Fruit fly (Drosophila melanogaster) whole organism, embryonic: Measurements from ENCODE around the gene ND-SGDH.
A peak's percentile ranks its signal among the peaks of the same experiment; 100 is the strongest.

Experiments used
- ATbp ChIP-seq: fragments of 200-800 bp; sonication (Bioruptor generic); optimal IDR thresholded peaks from 2 replicates; lab custom pipeline; 2017; ENCODE audit warnings: missing biosample characterization, mild to moderate bottlenecking, missing genetic modification characterization, missing genetic modification reagents
- Bdp1 ChIP-seq: fragments of 200-800 bp; sonication (Bioruptor generic); optimal IDR thresholded peaks from 3 replicates; lab custom pipeline; 2016; ENCODE audit warnings: missing biosample characterization, missing genetic modification characterization
- CG10431 ChIP-seq: fragments of 200-800 bp; sonication (Bioruptor generic); optimal IDR thresholded peaks from 3 replicates; lab custom pipeline; 2018; ENCODE audit warnings: missing biosample characterization, mild to moderate bottlenecking, missing genetic modification characterization
- CG12104 ChIP-seq: fragments of 200-800 bp; sonication (Bioruptor generic); optimal IDR thresholded peaks from 3 replicates; lab custom pipeline; 2016; ENCODE audit warnings: missing biosample characterization, missing genetic modification characterization
- CG12155 ChIP-seq: fragments of 200-800 bp; sonication (Bioruptor generic); optimal IDR thresholded peaks from 3 replicates; lab custom pipeline; 2016; ENCODE audit warnings: missing biosample characterization, missing genetic modification characterization
- CG12391 ChIP-seq: fragments of 200-800 bp; sonication (Bioruptor generic); optimal IDR thresholded peaks from 3 replicates; lab custom pipeline; 2018; ENCODE audit warnings: missing biosample characterization, mild to moderate bottlenecking, missing genetic modification characterization, moderate library complexity
- CG1529 ChIP-seq: fragments of 200-800 bp; sonication (Bioruptor generic); optimal IDR thresholded peaks from 3 replicates; lab custom pipeline; 2018; ENCODE audit warnings: missing biosample characterization, missing genetic modification characterization
- CG16779 ChIP-seq: fragments of 200-800 bp; sonication (Bioruptor generic); IDR thresholded peaks from 2 replicates; pipeline ENCODE4 v1.3.6; 2022; ENCODE audit warnings: missing biosample characterization, missing genetic modification characterization
- CG18476 ChIP-seq: fragments of 200-800 bp; sonication (Bioruptor generic); optimal IDR thresholded peaks from 2 replicates; lab custom pipeline; 2016; ENCODE audit warnings: missing biosample characterization, mild to moderate bottlenecking, missing genetic modification characterization
- CG2875 ChIP-seq: fragments of 200-800 bp; sonication (Bioruptor generic); optimal IDR thresholded peaks from 2 replicates; lab custom pipeline; 2017; ENCODE audit warnings: missing biosample characterization, mild to moderate bottlenecking, missing genetic modification characterization, missing genetic modification reagents
- CG3163 ChIP-seq: fragments of 200-800 bp; sonication (Bioruptor generic); optimal IDR thresholded peaks from 3 replicates; lab custom pipeline; 2016; ENCODE audit warnings: missing biosample characterization, missing genetic modification characterization
- CG32532 ChIP-seq: fragments of 200-800 bp; sonication (Bioruptor generic); IDR thresholded peaks from 2 replicates; pipeline ENCODE4 v1.3.6; 2022; ENCODE audit warnings: missing biosample characterization, missing genetic modification characterization
- CG34224 ChIP-seq: fragments of 200-800 bp; sonication (Bioruptor generic); IDR thresholded peaks from 3 replicates; pipeline ENCODE4 v1.3.6; 2022; ENCODE audit warnings: missing biosample characterization, missing genetic modification characterization; ENCODE audit not compliant: partially characterized antibody
- CG3995 ChIP-seq: fragments of 200-800 bp; sonication (Bioruptor generic); optimal IDR thresholded peaks from 3 replicates; lab custom pipeline; 2016; ENCODE audit warnings: missing biosample characterization, missing genetic modification characterization
- CG4282 ChIP-seq: fragments of 200-800 bp; sonication (Bioruptor generic); optimal IDR thresholded peaks from 2 replicates; lab custom pipeline; 2016; ENCODE audit warnings: missing biosample characterization, missing genetic modification characterization
- CG4617 ChIP-seq: fragments of 200-800 bp; sonication (Bioruptor generic); optimal IDR thresholded peaks from 3 replicates; lab custom pipeline; 2016; ENCODE audit warnings: missing biosample characterization, missing genetic modification characterization, borderline replicate concordance
- CG5953 ChIP-seq: fragments of 200-800 bp; sonication (Bioruptor generic); IDR thresholded peaks from 2 replicates; pipeline ENCODE4 v1.3.6; 2022; ENCODE audit warnings: missing biosample characterization, missing genetic modification characterization
- CG6175 ChIP-seq: fragments of 200-800 bp; sonication (Bioruptor generic); IDR thresholded peaks from 3 replicates; pipeline ENCODE4 v1.3.6; 2022; ENCODE audit warnings: missing biosample characterization, missing genetic modification characterization
- CG7928 ChIP-seq: fragments of 200-800 bp; sonication (Bioruptor generic); optimal IDR thresholded peaks from 2 replicates; lab custom pipeline; 2017; ENCODE audit warnings: missing biosample characterization, mild to moderate bottlenecking, missing genetic modification characterization
- CG7963 ChIP-seq: fragments of 200-800 bp; sonication (Bioruptor generic); IDR thresholded peaks from 3 replicates; pipeline ENCODE4 v1.3.6; 2022; ENCODE audit warnings: missing biosample characterization, missing genetic modification characterization; ENCODE audit not compliant: partially characterized antibody
- CG8290 ChIP-seq, 3 experiments: fragments of 200-800 bp; sonication (Bioruptor generic); optimal IDR thresholded peaks; 2 replicates each; lab custom pipeline; 2016 to 2019; ENCODE audit warnings: missing biosample characterization in 3 of 3, missing genetic modification characterization in 3 of 3, mild to moderate bottlenecking in 2 of 3, moderate library complexity in 1 of 3
- CG8359 ChIP-seq: fragments of 200-800 bp; sonication (Bioruptor generic); optimal IDR thresholded peaks from 2 replicates; lab custom pipeline; 2017; ENCODE audit warnings: missing biosample characterization, mild to moderate bottlenecking, missing genetic modification characterization, borderline replicate concordance
- CG8388 ChIP-seq: fragments of 200-800 bp; sonication (Bioruptor generic); optimal IDR thresholded peaks from 2 replicates; lab custom pipeline; 2019; ENCODE audit warnings: missing biosample characterization, mild to moderate bottlenecking, missing genetic modification characterization, moderate library complexity
- CHES-1-like ChIP-seq: fragments of 200-800 bp; sonication (Bioruptor generic); optimal IDR thresholded peaks from 2 replicates; lab custom pipeline; 2016; ENCODE audit warnings: missing biosample characterization, missing genetic modification characterization
- Doc3 ChIP-seq: fragments of 200-800 bp; sonication (Bioruptor generic); IDR thresholded peaks from 3 replicates; pipeline ENCODE4 v1.3.6; 2022; ENCODE audit warnings: missing biosample characterization, missing genetic modification characterization; ENCODE audit not compliant: partially characterized antibody
- Dp ChIP-seq: fragments of 200-800 bp; sonication (Bioruptor generic); optimal IDR thresholded peaks from 2 replicates; lab custom pipeline; 2018; ENCODE audit warnings: missing biosample characterization, mild to moderate bottlenecking, missing genetic modification characterization, moderate library complexity
- E2f1 ChIP-seq: fragments of 200-800 bp; sonication (Bioruptor generic); IDR thresholded peaks from 2 replicates; pipeline ENCODE4 v1.3.6; 2022; ENCODE audit warnings: missing biosample characterization, missing genetic modification characterization
- H15 ChIP-seq: fragments of 200-800 bp; sonication (Bioruptor generic); IDR thresholded peaks from 3 replicates; pipeline ENCODE4 v1.3.6; 2022; ENCODE audit warnings: missing biosample characterization, missing genetic modification characterization
- HLHmδ ChIP-seq: fragments of 200-800 bp; sonication (Bioruptor generic); optimal IDR thresholded peaks from 2 replicates; lab custom pipeline; 2018; ENCODE audit warnings: missing biosample characterization, mild to moderate bottlenecking, missing genetic modification characterization, moderate library complexity
- Meics ChIP-seq: fragments of 200-800 bp; sonication (Bioruptor generic); optimal IDR thresholded peaks from 2 replicates; lab custom pipeline; 2017; ENCODE audit warnings: missing biosample characterization, mild to moderate bottlenecking, missing genetic modification characterization
- Oaz ChIP-seq: fragments of 200-800 bp; sonication (Bioruptor generic); IDR thresholded peaks from 2 replicates; pipeline ENCODE4 v1.3.6; 2022; ENCODE audit warnings: missing biosample characterization, missing genetic modification characterization
- Sox100B ChIP-seq: fragments of 200-800 bp; sonication (Bioruptor generic); optimal IDR thresholded peaks from 3 replicates; lab custom pipeline; 2018; ENCODE audit warnings: missing biosample characterization, mild to moderate bottlenecking, missing genetic modification characterization
- TFAM ChIP-seq: fragments of 200-800 bp; sonication (Bioruptor generic); optimal IDR thresholded peaks from 2 replicates; lab custom pipeline; 2017; ENCODE audit warnings: missing biosample characterization, missing genetic modification characterization, inconsistent platforms
- Trl ChIP-seq, 3 experiments: fragments of >200 bp in 2 of 3; fragments of 200-800 bp in 1 of 3; sonication (Bioruptor generic) in 1 of 3; optimal IDR thresholded peaks; 2 replicates in 1 of 3; 3 replicates in 2 of 3; lab custom pipeline; 2016 to 2017; ENCODE audit warnings: missing biosample characterization in 1 of 3, missing genetic modification characterization in 1 of 3
- ab ChIP-seq: fragments of 200-800 bp; sonication (Bioruptor generic); optimal IDR thresholded peaks from 2 replicates; lab custom pipeline; 2016; ENCODE audit warnings: missing biosample characterization, missing genetic modification characterization
- ac ChIP-seq: fragments of 200-800 bp; sonication (Bioruptor generic); optimal IDR thresholded peaks from 3 replicates; lab custom pipeline; 2017; ENCODE audit warnings: missing biosample characterization, mild to moderate bottlenecking, missing genetic modification characterization
- bigmax ChIP-seq: fragments of 200-800 bp; sonication (Bioruptor generic); optimal IDR thresholded peaks from 2 replicates; lab custom pipeline; 2018; ENCODE audit warnings: missing biosample characterization, mild to moderate bottlenecking, missing genetic modification characterization
- dimm ChIP-seq: fragments of 200-800 bp; sonication (Bioruptor generic); IDR thresholded peaks from 2 replicates; pipeline ENCODE4 v1.3.6; 2022; ENCODE audit warnings: missing biosample characterization, missing genetic modification characterization
- disco-r ChIP-seq: fragments of 200-800 bp; sonication (Bioruptor generic); optimal IDR thresholded peaks from 2 replicates; lab custom pipeline; 2016; ENCODE audit warnings: missing biosample characterization, missing genetic modification characterization
- esg ChIP-seq: fragments of 200-800 bp; sonication (Bioruptor generic); conservative IDR thresholded peaks from 2 replicates; pipeline ENCODE4 v1.3.6; 2022; ENCODE audit warnings: missing biosample characterization, missing genetic modification characterization
- fu2 ChIP-seq: fragments of 200-800 bp; sonication (Bioruptor generic); optimal IDR thresholded peaks from 2 replicates; lab custom pipeline; 2016; ENCODE audit warnings: missing biosample characterization, missing genetic modification characterization
- luna ChIP-seq: fragments of 200-800 bp; sonication (Bioruptor generic); optimal IDR thresholded peaks from 2 replicates; lab custom pipeline; 2016; ENCODE audit warnings: missing biosample characterization, missing genetic modification characterization
- nerfin-1 ChIP-seq: fragments of 200-800 bp; sonication (Bioruptor generic); optimal IDR thresholded peaks from 3 replicates; lab custom pipeline; 2019; ENCODE audit warnings: missing biosample characterization, mild to moderate bottlenecking, missing genetic modification characterization, moderate library complexity
- row ChIP-seq: fragments of 200-800 bp; sonication (Bioruptor generic); IDR thresholded peaks from 3 replicates; pipeline ENCODE4 v1.3.6; 2022; ENCODE audit warnings: missing biosample characterization, missing genetic modification characterization
- sc ChIP-seq, 3 experiments: fragments of >200 bp in 2 of 3; fragments of 200-800 bp in 1 of 3; sonication (Bioruptor generic) in 1 of 3; optimal IDR thresholded peaks; 2 replicates in 2 of 3; 3 replicates in 1 of 3; lab custom pipeline; 2017; ENCODE audit warnings: mild to moderate bottlenecking in 1 of 3, missing biosample characterization in 1 of 3, missing genetic modification characterization in 1 of 3, missing genetic modification reagents in 1 of 3
- sim ChIP-seq: fragments of 200-800 bp; sonication (Bioruptor generic); IDR thresholded peaks from 2 replicates; pipeline ENCODE4 v1.3.6; 2022; ENCODE audit warnings: missing biosample characterization, missing genetic modification characterization
- slou ChIP-seq: fragments of 200-800 bp; sonication (Bioruptor generic); optimal IDR thresholded peaks from 3 replicates; lab custom pipeline; 2016; ENCODE audit warnings: missing biosample characterization, missing genetic modification characterization
- stc ChIP-seq: fragments of 200-800 bp; sonication (Bioruptor generic); IDR thresholded peaks from 2 replicates; pipeline ENCODE4 v1.3.6; 2022; ENCODE audit warnings: missing biosample characterization, missing genetic modification characterization
- wor ChIP-seq: fragments of 200-800 bp; sonication (Bioruptor generic); IDR thresholded peaks from 2 replicates; pipeline ENCODE4 v1.3.6; 2022; ENCODE audit warnings: missing biosample characterization, missing genetic modification characterization

The ND-SGDH gene

dm6 chr3L:12124975-12125374 is 13.4 kb downstream of the ND-SGDH start, which contains the start of gene yps (continued):
- TF ChIP-seq CG4282 (GFP tag; lab: Kevin White, UChicago), result peak; percentile 90
- peak; percentile 95 for TF ChIP-seq CG2875 (GFP tag; lab: Kevin White, UChicago)
- TF ChIP-seq ac, result peak; percentile 89
- TF ChIP-seq HLHmδ (GFP tag; lab: Kevin White, UChicago), result peak; percentile 100
- peak; percentile 89 for TF ChIP-seq nerfin-1 (tag; lab: Kevin White, UChicago)
- TF ChIP-seq Meics (GFP tag; lab: Kevin White, UChicago), result peak; percentile 98
- TF ChIP-seq CG8359 (GFP tag; lab: Kevin White, UChicago), result peak; percentile 83
- TF ChIP-seq TFAM (GFP tag; lab: Kevin White, UChicago), result peak; percentile 87
- peak; percentile 75 for TF ChIP-seq CG18476 (GFP tag; lab: Kevin White, UChicago)
- TF ChIP-seq CHES-1-like (GFP tag; lab: Kevin White, UChicago), result peak; percentile 96
- TF ChIP-seq luna, result peak; percentile 88
- peak; percentile 94 for TF ChIP-seq CG12391
- TF ChIP-seq CG32532 (GFP tag; lab: Robert Waterston, UW), result peak; percentile 93
- peak; percentile 83 for TF ChIP-seq fu2
- TF ChIP-seq CG1529 (GFP tag; lab: Kevin White, UChicago), result peak; percentile 87
- TF ChIP-seq Bdp1 (GFP tag; lab: Kevin White, UChicago), result peak; percentile 88
- peak; percentile 89 for TF ChIP-seq H15 (GFP tag; lab: Robert Waterston, UW)
- TF ChIP-seq CG12155 (GFP tag; lab: Kevin White, UChicago), result peak; percentile 88
- TF ChIP-seq wor (GFP tag; lab: Robert Waterston, UW), result peak; percentile 56
- no peak for TF ChIP-seq Trl (optimal IDR thresholded peaks at IDR 0.05; lab: Kevin White, UChicago)
- peak; percentile 96 for TF ChIP-seq Trl (GFP tag; optimal IDR thresholded peaks at IDR 0.05; lab: Kevin White, UChicago)
- TF ChIP-seq CG16779 (GFP tag; lab: Robert Waterston, UW), result peak; percentile 85
- TF ChIP-seq stc (GFP tag; lab: Robert Waterston, UW), result peak; percentile 94
- peak; percentile 88 for TF ChIP-seq CG5953 (GFP tag; lab: Robert Waterston, UW)
- peak; percentile 90 for TF ChIP-seq sim (GFP tag; lab: Robert Waterston, UW)
- peak; percentile 75 for TF ChIP-seq CG4617 (GFP tag; lab: Kevin White, UChicago)
- TF ChIP-seq CG8290 (GFP tag; optimal IDR thresholded peaks at IDR 0.05; lab: Kevin White, UChicago), result peak; percentile 91
- peak; percentile 88 to 99 for TF ChIP-seq CG8290 (tag; optimal IDR thresholded peaks at IDR 0.05; lab: Kevin White, UChicago)
- TF ChIP-seq sc (optimal IDR thresholded peaks at IDR 0.05; lab: Kevin White, UChicago), result no peak
- TF ChIP-seq sc (GFP tag; optimal IDR thresholded peaks at IDR 0.05; lab: Kevin White, UChicago), result peak; percentile 90
- no peak; the same call in 1 of the 2 replicates for TF ChIP-seq dimm (GFP tag; lab: Robert Waterston, UW)
- no peak for TF ChIP-seq ab
- TF ChIP-seq Doc3 (GFP tag; lab: Robert Waterston, UW), result peak; percentile 59; the same call in 1 of the 3 replicates
- peak; percentile 97 for TF ChIP-seq CG10431 (GFP tag; lab: Kevin White, UChicago)
- peak; percentile 87 for TF ChIP-seq CG6175
- peak; percentile 95 for TF ChIP-seq disco-r (GFP tag; lab: Kevin White, UChicago)
- TF ChIP-seq slou (GFP tag; lab: Kevin White, UChicago), result peak; percentile 80
- peak; percentile 72 for TF ChIP-seq Oaz (GFP tag; lab: Robert Waterston, UW)
- peak; percentile 87 for TF ChIP-seq E2f1
- peak; percentile 90 for TF ChIP-seq bigmax (GFP tag; lab: Kevin White, UChicago)
- peak; percentile 55; the same call in 2 of the 3 replicates for TF ChIP-seq CG34224 (GFP tag; lab: Robert Waterston, UW)
- peak; percentile 77 for TF ChIP-seq CG3995 (GFP tag; lab: Kevin White, UChicago)
- peak; percentile 52; the same call in 2 of the 3 replicates for TF ChIP-seq row
- TF ChIP-seq CG12104 (GFP tag; lab: Kevin White, UChicago), result peak; percentile 96
- peak; percentile 96 for TF ChIP-seq ATbp
- peak; percentile 78 for TF ChIP-seq CG7928
- TF ChIP-seq CG3163, result peak; percentile 85
- peak; percentile 90 for TF ChIP-seq CG8388
- peak; percentile 75 for TF ChIP-seq CG7963 (GFP tag; lab: Robert Waterston, UW)
- peak; percentile 66 for TF ChIP-seq Dp (GFP tag; lab: Kevin White, UChicago)
- TF ChIP-seq esg, result 0 out of 2 replicates have a peak, but pooled peaks have one; percentile 8
- peak; percentile 92 for TF ChIP-seq Sox100B (GFP tag; lab: Kevin White, UChicago)
